Worm (Caenorhabditis elegans): Measurements from ENCODE around the gene C49G7.12.

The C49G7.12 gene

ce11 chrV:4056203-4056602, 18.0 kb downstream of the C49G7.12 start:
- no peak for TF ChIP-seq tbx-11 (GFP tag; IDR thresholded peaks at IDR 0.05)
- no peak for TF ChIP-seq pes-1 (GFP tag; IDR thresholded peaks at IDR 0.05)
- TF ChIP-seq scrt-1 (GFP tag; IDR thresholded peaks at IDR 0.05) = no peak
- no peak for TF ChIP-seq hmg-4 (GFP tag; optimal IDR thresholded peaks at IDR 0.05)

ce11 chrV:4073455-4073854, 35.2 kb downstream of the C49G7.12 start, which contains the start of gene otpl-2:
TSS of gene otpl-2 (plus strand) at chrV:4073755.
- TF ChIP-seq hmg-4 (GFP tag; optimal IDR thresholded peaks at IDR 0.05) (no peak), tra-4 (tag; optimal IDR thresholded peaks at IDR 0.05) (no peak), sea-1 (GFP tag; conservative IDR thresholded peaks at IDR 0.05) (no peak), ama-1 (optimal IDR thresholded peaks at IDR 0.05) (no peak), ets-7 (tag; optimal IDR thresholded peaks at IDR 0.05) (no peak), scrt-1 (GFP tag; IDR thresholded peaks at IDR 0.05) (no peak), aly-1 (tag; optimal IDR thresholded peaks at IDR 0.05) (no peak), pes-1 (GFP tag; IDR thresholded peaks at IDR 0.05) (no peak), ceh-13 (GFP tag; optimal IDR thresholded peaks at IDR 0.05) (no peak), hnd-1 (tag; optimal IDR thresholded peaks at IDR 0.05) (no peak), flt-1 (GFP tag; IDR thresholded peaks at IDR 0.05) (no peak)

ce11 chrV:4080546-4080945, 42.3 kb downstream of the C49G7.12 start:
- TF ChIP-seq ets-7 (tag; optimal IDR thresholded peaks at IDR 0.05) = no peak
- no peak for TF ChIP-seq ceh-36 (tag; optimal IDR thresholded peaks at IDR 0.05)
- TF ChIP-seq scrt-1 (GFP tag; IDR thresholded peaks at IDR 0.05) = no peak
- no peak for TF ChIP-seq B0310.2 (tag; optimal IDR thresholded peaks at IDR 0.05)
- no peak for TF ChIP-seq ceh-13 (GFP tag; optimal IDR thresholded peaks at IDR 0.05)
- no peak for TF ChIP-seq pes-1 (GFP tag; IDR thresholded peaks at IDR 0.05)
- TF ChIP-seq tra-4 (tag; optimal IDR thresholded peaks at IDR 0.05) = no peak
- no peak for TF ChIP-seq aly-1 (tag; optimal IDR thresholded peaks at IDR 0.05)
- TF ChIP-seq flt-1 (GFP tag; IDR thresholded peaks at IDR 0.05) = no peak
- TF ChIP-seq tbx-11 (GFP tag; IDR thresholded peaks at IDR 0.05) = no peak
- no peak for TF ChIP-seq hmg-4 (GFP tag; optimal IDR thresholded peaks at IDR 0.05)
- TF ChIP-seq hmbx-1 (tag; optimal IDR thresholded peaks at IDR 0.05) = no peak
- no peak for TF ChIP-seq sea-1 (GFP tag; conservative IDR thresholded peaks at IDR 0.05)

ce11 chrV:4081283-4081682, 43.1 kb downstream of the C49G7.12 start, which contains the start of gene srh-211:
TSS of gene srh-211 (minus strand) at chrV:4081383.
- TF ChIP-seq ceh-36 (tag; optimal IDR thresholded peaks at IDR 0.05) (no peak), scrt-1 (GFP tag; IDR thresholded peaks at IDR 0.05) (no peak), sea-1 (GFP tag; conservative IDR thresholded peaks at IDR 0.05) (no peak), tbx-11 (GFP tag; IDR thresholded peaks at IDR 0.05) (no peak), pes-1 (GFP tag; IDR thresholded peaks at IDR 0.05) (no peak), flt-1 (GFP tag; IDR thresholded peaks at IDR 0.05) (no peak)

- TF ChIP-seq F13C5.2 (tag; optimal IDR thresholded peaks at IDR 0.05) (no peak), aly-1 (tag; optimal IDR thresholded peaks at IDR 0.05) (no peak), ceh-36 (tag; optimal IDR thresholded peaks at IDR 0.05) (no peak), B0310.2 (tag; optimal IDR thresholded peaks at IDR 0.05) (no peak)
These were observed 44.7 kb downstream of the C49G7.12 start, which contains the start of gene F38H12.5 for ce11 chrV:4082952-4083351. TSS of gene F38H12.5 (minus strand) at chrV:4083052.
